Worm (Caenorhabditis elegans): ENCODE measurements around the gene C23G10.10.

Gene C23G10.10

ce11 chrIII:6206161-6206853 is 7.5 kb downstream of the C23G10.10 start, which contains the start of the genes sna-3 and rps-3 (continued):
- no peak for TF ChIP-seq hlh-12 (tag; optimal IDR thresholded peaks at IDR 0.05)
- peak; percentile 54 for TF ChIP-seq nhr-80 (tag; optimal IDR thresholded peaks at IDR 0.05)
- peak; percentile 64; the same call in 1 of the 2 replicates for TF ChIP-seq pbrm-1 (GFP tag; IDR thresholded peaks at IDR 0.05)
- no peak for TF ChIP-seq F52B5.7 (tag; optimal IDR thresholded peaks at IDR 0.05)
- peak in 1 of 3 experiments; percentile 58 for TF ChIP-seq lin-35 (GFP tag; optimal IDR thresholded peaks at IDR 0.05)
- TF ChIP-seq attf-5 (GFP tag; optimal IDR thresholded peaks at IDR 0.05) = peak; percentile 83
- TF ChIP-seq cebp-2 (GFP tag; IDR thresholded peaks at IDR 0.05) = no peak
- peak; percentile 66 for TF ChIP-seq snpc-1.1 (tag; optimal IDR thresholded peaks at IDR 0.05; ENCODE audit: insufficient read depth)
- TF ChIP-seq ztf-28 (GFP tag; IDR thresholded peaks at IDR 0.05) = no peak
- TF ChIP-seq ceh-40 (GFP tag; IDR thresholded peaks at IDR 0.05) = no peak
- peak; percentile 58; the same call in 1 of the 2 replicates for TF ChIP-seq hsf-1 (GFP tag; IDR thresholded peaks at IDR 0.05)
- 0 out of 2 replicates have a peak, but pooled peaks have one; percentile 42 for TF ChIP-seq Y95B8A.8 (GFP tag; IDR thresholded peaks at IDR 0.05)
- no peak for TF ChIP-seq mxl-1 (tag; optimal IDR thresholded peaks at IDR 0.05)
- peak; percentile 83 for TF ChIP-seq ztf-18 (tag; optimal IDR thresholded peaks at IDR 0.05)
- TF ChIP-seq sea-2 (GFP tag; IDR thresholded peaks at IDR 0.05) = no peak
- TF ChIP-seq mel-28 (tag; optimal IDR thresholded peaks at IDR 0.05; ENCODE audit: borderline replicate concordance) = no peak
- no peak for TF ChIP-seq let-526 (GFP tag; IDR thresholded peaks at IDR 0.05)
- 0 out of 2 replicates have a peak, but pooled peaks have one; percentile 20 for TF ChIP-seq madf-3 (GFP tag; IDR thresholded peaks at IDR 0.05)
- no peak for TF ChIP-seq bed-1 (GFP tag; IDR thresholded peaks at IDR 0.05)
- TF ChIP-seq egl-44 (GFP tag; IDR thresholded peaks at IDR 0.05) = no peak
- no peak for TF ChIP-seq zim-3 (tag; optimal IDR thresholded peaks at IDR 0.05)
- peak; percentile 10 for TF ChIP-seq snpc-4 (GFP tag; optimal IDR thresholded peaks at IDR 0.05)
- peak; percentile 26 to 69 (median 42) for TF ChIP-seq snpc-4 (tag; optimal IDR thresholded peaks at IDR 0.05)
- TF ChIP-seq mcd-1 (GFP tag; IDR thresholded peaks at IDR 0.05) = peak; percentile 72
- peak in 1 of 2 experiments; percentile 36 for TF ChIP-seq let-607 (tag; optimal IDR thresholded peaks at IDR 0.05)
- no peak for TF ChIP-seq nhr-179 (tag; optimal IDR thresholded peaks at IDR 0.05)
- no peak for TF ChIP-seq nfya-1 (tag; optimal IDR thresholded peaks at IDR 0.05; ENCODE audit: borderline replicate concordance, insufficient read depth)
- TF ChIP-seq hmg-1.2 (GFP tag; IDR thresholded peaks at IDR 0.05) = peak; percentile 86
- TF ChIP-seq ZK185.1 (tag; optimal IDR thresholded peaks at IDR 0.05; ENCODE audit: poor library complexity, severe bottlenecking) = peak; percentile 40
- TF ChIP-seq F37B4.10 (GFP tag; IDR thresholded peaks at IDR 0.05) = no peak
- no peak for TF ChIP-seq die-1 (tag; optimal IDR thresholded peaks at IDR 0.05)
- TF ChIP-seq dpff-1 (tag; optimal IDR thresholded peaks at IDR 0.05) = no peak
- TF ChIP-seq ztf-26 (tag; optimal IDR thresholded peaks at IDR 0.05) = no peak
- no peak for TF ChIP-seq nhr-120 (GFP tag; IDR thresholded peaks at IDR 0.05)
- peak; percentile 61 for TF ChIP-seq attf-3 (GFP tag; conservative IDR thresholded peaks at IDR 0.05)
- TF ChIP-seq tbp1 (GFP tag; optimal IDR thresholded peaks at IDR 0.05) = peak; percentile 58
- TF ChIP-seq D2030.7 (GFP tag; IDR thresholded peaks at IDR 0.05) = peak; percentile 72
- TF ChIP-seq lin-26 (GFP tag; IDR thresholded peaks at IDR 0.05) = no peak
- TF ChIP-seq ceh-27 (GFP tag; optimal IDR thresholded peaks at IDR 0.05) = peak; percentile 50
- no peak for TF ChIP-seq Y56A3A.18 (GFP tag; IDR thresholded peaks at IDR 0.05)
- TF ChIP-seq snpc-3.4 (tag; optimal IDR thresholded peaks at IDR 0.05) = peak; percentile 64
